Worm (Caenorhabditis elegans) whole organism, L4/young adult: ENCODE data around the gene glb-6.

ENCODE experiments used
- W03F9.2 ChIP-seq: fragments of 150-350 bp; optimal IDR thresholded peaks from 2 replicates; lab custom pipeline; 2014; ENCODE audit warnings: missing biosample characterization, missing genetic modification characterization
- dao-5 ChIP-seq: sonication (generic microtip); optimal IDR thresholded peaks from 2 replicates; lab custom pipeline; 2016; ENCODE audit warnings: missing genotype, missing genetic modification characterization, moderate library complexity, missing compliant biosample characterization

- TF ChIP-seq dao-5 (no peak), W03F9.2 (no peak)
Measured at ce11 chrV:5559882-5560281, 10.5 kb downstream of the glb-6 start.
